Worm (Caenorhabditis elegans) whole organism, L1 larva: ENCODE results near the gene C16C10.9.

Source experiments
- C34B4.2 ChIP-seq: sonication (generic microtip); optimal IDR thresholded peaks from 2 replicates; lab custom pipeline; 2017; ENCODE audit warnings: mild to moderate bottlenecking, missing genetic modification characterization, missing compliant biosample characterization
- Y116A8C.19 ChIP-seq: sonication (generic microtip); optimal IDR thresholded peaks from 2 replicates; lab custom pipeline; 2016; ENCODE audit warnings: missing compliant biosample characterization, missing genetic modification characterization, borderline replicate concordance
- aha-1 ChIP-seq: fragments of 150-350 bp; optimal IDR thresholded peaks from 2 replicates; lab custom pipeline; 2014; ENCODE audit warnings: missing biosample characterization, missing genetic modification characterization
- alr-1 ChIP-seq: fragments of 200-800 bp; sonication (Bioruptor generic); optimal IDR thresholded peaks from 2 replicates; lab custom pipeline; 2018; ENCODE audit warnings: borderline replicate concordance, mild to moderate bottlenecking, missing genetic modification characterization, missing compliant biosample characterization
- aly-2 ChIP-seq: fragments of 150-350 bp; optimal IDR thresholded peaks from 2 replicates; lab custom pipeline; 2014; ENCODE audit warnings: missing biosample characterization, missing genetic modification characterization
- ama-1 ChIP-seq: fragments of 150-350 bp; optimal IDR thresholded peaks from 2 replicates; lab custom pipeline; 2014
- blmp-1 ChIP-seq: fragments of 150-350 bp; optimal IDR thresholded peaks from 2 replicates; lab custom pipeline; 2014; ENCODE audit warnings: missing biosample characterization, missing genetic modification characterization
- ceh-82 ChIP-seq, 3 experiments: fragments of 150-350 bp in 1 of 3; sonication (generic microtip) in 2 of 3; optimal IDR thresholded peaks; 2 replicates each; lab custom pipeline; 2014 to 2017; ENCODE audit warnings: missing biosample characterization in 3 of 3, missing genetic modification characterization in 3 of 3
- ceh-88 ChIP-seq: fragments of 200-800 bp; sonication (Bioruptor generic); IDR thresholded peaks from 2 replicates; pipeline ENCODE4 v1.3.6; 2022; ENCODE audit warnings: missing genetic modification characterization, missing compliant biosample characterization
- ceh-90 ChIP-seq: sonication (generic microtip); optimal IDR thresholded peaks from 2 replicates; lab custom pipeline; 2016; ENCODE audit warnings: missing genetic modification characterization, missing compliant biosample characterization
- ces-1 ChIP-seq: fragments of 150-350 bp; optimal IDR thresholded peaks from 2 replicates; lab custom pipeline; 2014; ENCODE audit warnings: missing biosample characterization, missing genetic modification reagents, missing genetic modification characterization
- dpl-1 ChIP-seq, 3 experiments: fragments of 150-350 bp in 2 of 3; sonication (generic microtip) in 1 of 3; optimal IDR thresholded peaks; 2 replicates each; lab custom pipeline; 2014 to 2017; ENCODE audit warnings: missing biosample characterization in 3 of 3, missing genetic modification characterization in 3 of 3, missing genetic modification reagents in 3 of 3
- dsc-1 ChIP-seq: sonication (generic microtip); optimal IDR thresholded peaks from 2 replicates; lab custom pipeline; 2016; ENCODE audit warnings: mild to moderate bottlenecking, missing genetic modification characterization, missing compliant biosample characterization
- egl-13 ChIP-seq: sonication (generic microtip); optimal IDR thresholded peaks from 2 replicates; lab custom pipeline; 2016; ENCODE audit warnings: missing genotype, missing genetic modification reagents, missing genetic modification characterization, missing compliant biosample characterization
- egl-27 ChIP-seq, 2 experiments: fragments of 150-350 bp in 1 of 2; sonication (generic microtip); optimal IDR thresholded peaks; 3 replicates each; lab custom pipeline; 2017 to 2018; ENCODE audit warnings: missing biosample characterization in 2 of 2, missing genetic modification characterization in 2 of 2, missing genetic modification reagents in 2 of 2
- fkh-4 ChIP-seq: sonication (generic microtip); optimal IDR thresholded peaks from 2 replicates; lab custom pipeline; 2016; ENCODE audit warnings: missing compliant biosample characterization, missing genetic modification characterization, borderline replicate concordance
- fos-1 ChIP-seq: fragments of 150-350 bp; optimal IDR thresholded peaks from 2 replicates; lab custom pipeline; 2014; ENCODE audit warnings: missing biosample characterization, missing genetic modification characterization
- grh-1 ChIP-seq: fragments of 200-800 bp; sonication (Bioruptor generic); IDR thresholded peaks from 2 replicates; pipeline ENCODE4 v1.3.6; 2022; ENCODE audit warnings: missing genetic modification reagents, missing genetic modification characterization, missing compliant biosample characterization
- hlh-17 ChIP-seq: fragments of 200-800 bp; sonication (Bioruptor generic); optimal IDR thresholded peaks from 2 replicates; lab custom pipeline; 2018; ENCODE audit warnings: missing genetic modification characterization, mild to moderate bottlenecking, missing compliant biosample characterization, moderate library complexity, borderline replicate concordance
- hlh-4 ChIP-seq: sonication (generic microtip); optimal IDR thresholded peaks from 2 replicates; lab custom pipeline; 2016; ENCODE audit warnings: mild to moderate bottlenecking, missing genetic modification characterization, missing compliant biosample characterization
- hpl-2 ChIP-seq: fragments of 150-350 bp; optimal IDR thresholded peaks from 2 replicates; lab custom pipeline; 2014; ENCODE audit warnings: missing biosample characterization, missing genetic modification reagents, missing genetic modification characterization
- irx-1 ChIP-seq: sonication (generic microtip); optimal IDR thresholded peaks from 2 replicates; lab custom pipeline; 2016; ENCODE audit warnings: missing genetic modification characterization, missing compliant biosample characterization
- isw-1 ChIP-seq: fragments of 200-800 bp; sonication (Bioruptor generic); IDR thresholded peaks from 2 replicates; pipeline ENCODE4 v1.3.6; 2022; ENCODE audit warnings: missing genetic modification characterization, missing compliant biosample characterization
- jun-1 ChIP-seq: fragments of 150-350 bp; optimal IDR thresholded peaks from 2 replicates; lab custom pipeline; 2014; ENCODE audit warnings: missing biosample characterization, missing genetic modification reagents, missing genetic modification characterization
- lin-13 ChIP-seq: fragments of 150-350 bp; optimal IDR thresholded peaks from 2 replicates; lab custom pipeline; 2014; ENCODE audit warnings: missing biosample characterization, missing genetic modification reagents, missing genetic modification characterization
- lin-14 ChIP-seq: fragments of 200-800 bp; sonication (Bioruptor generic); optimal IDR thresholded peaks from 2 replicates; lab custom pipeline; 2018; ENCODE audit warnings: mild to moderate bottlenecking, missing genetic modification characterization, moderate library complexity, missing compliant biosample characterization
- lin-15B ChIP-seq: fragments of 150-350 bp; sonication (generic microtip); optimal IDR thresholded peaks from 3 replicates; lab custom pipeline; 2014; ENCODE audit warnings: missing biosample characterization, missing genetic modification characterization
- lin-35 ChIP-seq, 2 experiments: fragments of 150-350 bp; optimal IDR thresholded peaks; 2 replicates each; lab custom pipeline; 2014; ENCODE audit warnings: missing biosample characterization in 2 of 2, missing genetic modification characterization in 2 of 2, missing genetic modification reagents in 2 of 2
- lin-39 ChIP-seq: fragments of 150-350 bp; optimal IDR thresholded peaks from 2 replicates; lab custom pipeline; 2014; ENCODE audit warnings: missing biosample characterization, missing genetic modification reagents, missing genetic modification characterization
- lir-3 ChIP-seq: sonication (generic microtip); optimal IDR thresholded peaks from 2 replicates; lab custom pipeline; 2016; ENCODE audit warnings: mild to moderate bottlenecking, missing genetic modification characterization, moderate library complexity, missing compliant biosample characterization; ENCODE audit not compliant: poor library complexity
- lsy-2 ChIP-seq, 2 experiments: fragments of 150-350 bp; optimal IDR thresholded peaks; 2 replicates each; lab custom pipeline; 2014; ENCODE audit warnings: missing biosample characterization in 2 of 2, missing genetic modification characterization in 2 of 2
- mep-1 ChIP-seq: fragments of 150-350 bp; optimal IDR thresholded peaks from 2 replicates; lab custom pipeline; 2014; ENCODE audit warnings: missing biosample characterization, missing genetic modification characterization
- nhr-11 ChIP-seq: fragments of 150-350 bp; optimal IDR thresholded peaks from 2 replicates; lab custom pipeline; 2014; ENCODE audit warnings: missing biosample characterization, missing genetic modification characterization
- nhr-12 ChIP-seq: sonication (generic microtip); optimal IDR thresholded peaks from 2 replicates; lab custom pipeline; 2017; ENCODE audit warnings: missing biosample characterization, missing genetic modification characterization
- nhr-19 ChIP-seq: fragments of 200-800 bp; sonication (Bioruptor generic); conservative IDR thresholded peaks from 2 replicates; pipeline ENCODE4 v1.3.6; 2022; ENCODE audit warnings: missing genetic modification characterization, missing compliant biosample characterization
- nhr-28 ChIP-seq: fragments of 150-350 bp; optimal IDR thresholded peaks from 2 replicates; lab custom pipeline; 2014; ENCODE audit warnings: missing biosample characterization, missing genetic modification characterization
- nhr-71 ChIP-seq: sonication (generic microtip); optimal IDR thresholded peaks from 2 replicates; lab custom pipeline; 2016; ENCODE audit warnings: mild to moderate bottlenecking, missing genetic modification characterization, moderate library complexity, missing compliant biosample characterization
- nhr-76 ChIP-seq: sonication (generic microtip); optimal IDR thresholded peaks from 2 replicates; lab custom pipeline; 2017; ENCODE audit warnings: missing biosample characterization, missing genetic modification characterization
- nhr-77 ChIP-seq: fragments of 150-350 bp; optimal IDR thresholded peaks from 2 replicates; lab custom pipeline; 2014; ENCODE audit warnings: missing biosample characterization, missing genetic modification characterization
- pag-3 ChIP-seq: sonication (generic microtip); optimal IDR thresholded peaks from 2 replicates; lab custom pipeline; 2017; ENCODE audit warnings: missing genetic modification characterization, mild to moderate bottlenecking, missing compliant biosample characterization, antibody characterized with exemption, borderline replicate concordance; ENCODE audit not compliant: insufficient read depth
- pax-3 ChIP-seq: fragments of 200-800 bp; sonication (Bioruptor generic); optimal IDR thresholded peaks from 2 replicates; lab custom pipeline; 2018; ENCODE audit warnings: mild to moderate bottlenecking, missing genetic modification characterization, moderate library complexity, missing compliant biosample characterization
- pqm-1 ChIP-seq: sonication (generic microtip); optimal IDR thresholded peaks from 3 replicates; lab custom pipeline; 2017; ENCODE audit warnings: missing biosample characterization, missing genetic modification characterization
- rnt-1 ChIP-seq: sonication (generic microtip); optimal IDR thresholded peaks from 2 replicates; lab custom pipeline; 2016; ENCODE audit warnings: mild to moderate bottlenecking, missing genetic modification characterization, moderate library complexity, missing compliant biosample characterization
- snpc-4 ChIP-seq: fragments of 150-350 bp; optimal IDR thresholded peaks from 2 replicates; lab custom pipeline; 2014; ENCODE audit warnings: missing biosample characterization, missing genetic modification characterization
- sup-37 ChIP-seq: fragments of 200-800 bp; sonication (Bioruptor generic); optimal IDR thresholded peaks from 2 replicates; lab custom pipeline; 2018; ENCODE audit warnings: mild to moderate bottlenecking, missing genetic modification characterization, missing compliant biosample characterization
- tbx-2 ChIP-seq: sonication (generic microtip); optimal IDR thresholded peaks from 2 replicates; lab custom pipeline; 2016; ENCODE audit warnings: missing genetic modification characterization, missing compliant biosample characterization
- tlp-1 ChIP-seq: fragments of 150-350 bp; optimal IDR thresholded peaks from 2 replicates; lab custom pipeline; 2014; ENCODE audit warnings: missing biosample characterization, missing genetic modification characterization
- unc-130 ChIP-seq: fragments of 150-350 bp; optimal IDR thresholded peaks from 2 replicates; lab custom pipeline; 2017; ENCODE audit warnings: missing biosample characterization, missing genetic modification characterization, inconsistent platforms
- unc-30 ChIP-seq: sonication (generic microtip); optimal IDR thresholded peaks from 2 replicates; lab custom pipeline; 2017; ENCODE audit warnings: missing biosample characterization, missing genetic modification characterization
- unc-62 ChIP-seq: fragments of 150-350 bp; optimal IDR thresholded peaks from 2 replicates; lab custom pipeline; 2014; ENCODE audit warnings: missing biosample characterization, missing genetic modification reagents, missing genetic modification characterization
- vab-15 ChIP-seq: sonication (generic microtip); optimal IDR thresholded peaks from 2 replicates; lab custom pipeline; 2017; ENCODE audit warnings: missing genotype, mild to moderate bottlenecking, missing genetic modification characterization, missing compliant biosample characterization
- xbp-1 ChIP-seq: sonication (generic microtip); optimal IDR thresholded peaks from 2 replicates; lab custom pipeline; 2016; ENCODE audit warnings: missing genetic modification characterization, missing compliant biosample characterization
- ztf-4 ChIP-seq: fragments of 150-350 bp; optimal IDR thresholded peaks from 2 replicates; lab custom pipeline; 2014; ENCODE audit warnings: missing biosample characterization, missing genetic modification characterization

C16C10.9 gene

DNA sequence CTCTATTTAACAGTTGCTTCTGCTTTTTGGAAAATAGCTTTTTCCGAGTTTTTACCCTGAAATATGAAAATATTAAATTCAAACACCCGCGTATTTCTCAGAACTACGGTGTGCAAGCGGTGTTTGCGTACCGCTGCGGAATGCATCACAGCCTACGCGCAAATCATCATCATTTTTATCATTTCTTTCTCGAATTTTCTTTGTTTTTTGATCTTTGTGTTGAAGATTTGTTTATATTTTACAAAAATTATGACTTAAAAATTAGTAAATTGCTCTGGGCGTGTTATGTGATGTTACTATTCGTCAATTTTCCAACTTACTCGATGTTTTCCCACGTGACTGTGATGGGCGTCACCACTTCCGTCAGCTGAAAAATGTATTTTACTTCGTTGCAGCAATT lies 6.3 kb downstream of the C16C10.9 start (continued):
- TF ChIP-seq alr-1 (tag; lab: Kevin White, UChicago) (no peak), unc-62 (GFP tag; lab: Kevin White, UChicago) (no peak), fos-1 (tag; lab: Kevin White, UChicago) (peak; percentile 45), nhr-11 (tag; lab: Kevin White, UChicago) (no peak), nhr-71 (peak; percentile 85), unc-130 (tag; lab: Kevin White, UChicago) (peak; percentile 89), nhr-77 (tag; lab: Kevin White, UChicago) (peak; percentile 15), lir-3 (tag; lab: Kevin White, UChicago) (no peak), egl-13 (tag; lab: Kevin White, UChicago) (no peak), lin-15B (tag; lab: Kevin White, UChicago) (peak; percentile 42), tbx-2 (tag; lab: Kevin White, UChicago) (peak; percentile 69), pqm-1 (no peak), ztf-4 (tag; lab: Kevin White, UChicago) (peak; percentile 4), ceh-90 (tag; lab: Kevin White, UChicago) (no peak), aly-2 (no peak), dsc-1 (tag; lab: Kevin White, UChicago) (peak; percentile 58), rnt-1 (peak; percentile 76), vab-15 (tag; lab: Kevin White, UChicago) (no peak), dpl-1 (GFP tag; optimal IDR thresholded peaks at IDR 0.05; lab: Kevin White, UChicago) (peak; percentile 97 to 99 (median 98)), jun-1 (tag; lab: Kevin White, UChicago) (peak; percentile 17), hlh-4 (tag; lab: Kevin White, UChicago) (no peak), aha-1 (tag; lab: Kevin White, UChicago) (no peak), ceh-82 (tag; optimal IDR thresholded peaks at IDR 0.05; lab: Kevin White, UChicago) (peak; percentile 33 to 79 (median 37)), unc-30 (tag; lab: Kevin White, UChicago) (no peak), isw-1 (GFP tag; lab: Robert Waterston, UW) (peak; percentile 74), ceh-88 (GFP tag; lab: Robert Waterston, UW) (peak; percentile 42; the same call in 1 of the 2 replicates), lsy-2 (tag; optimal IDR thresholded peaks at IDR 0.05; lab: Kevin White, UChicago) (peak; percentile 98 to 99), grh-1 (peak; percentile 35; the same call in 1 of the 2 replicates), nhr-12 (no peak), mep-1 (tag; lab: Kevin White, UChicago) (peak; percentile 92), blmp-1 (tag; lab: Kevin White, UChicago) (peak; percentile 45), irx-1 (tag; lab: Kevin White, UChicago) (peak; percentile 66), lin-14 (peak; percentile 78), nhr-76 (no peak), nhr-19 (GFP tag; lab: Robert Waterston, UW) (peak; percentile 81), lin-13 (GFP tag; lab: Kevin White, UChicago) (peak; percentile 34), ama-1 (peak; percentile 24), ces-1 (no peak), sup-37 (GFP tag; lab: Kevin White, UChicago) (no peak), fkh-4 (tag; lab: Kevin White, UChicago) (no peak), C34B4.2 (tag; lab: Kevin White, UChicago) (no peak), nhr-28 (no peak), hlh-17 (GFP tag; lab: Kevin White, UChicago) (no peak), egl-27 (tag; optimal IDR thresholded peaks at IDR 0.05; lab: Kevin White, UChicago) (no peak), snpc-4 (tag; lab: Kevin White, UChicago) (peak; percentile 29), Y116A8C.19 (no peak), pag-3 (no peak), hpl-2 (GFP tag; lab: Kevin White, UChicago) (no peak), lin-35 (GFP tag; optimal IDR thresholded peaks at IDR 0.05; lab: Kevin White, UChicago) (peak; percentile 99), pax-3 (tag; lab: Kevin White, UChicago) (peak; percentile 50), tlp-1 (tag; lab: Kevin White, UChicago) (no peak), xbp-1 (tag; lab: Kevin White, UChicago) (peak; percentile 82), lin-39 (peak; percentile 27)
